Worm (Caenorhabditis elegans) whole organism, late embryonic: ENCODE data around the gene srh-184.

Experiments
- ama-1 ChIP-seq: fragments of 150-350 bp; optimal IDR thresholded peaks from 2 replicates; lab custom pipeline; 2014
- ceh-22 ChIP-seq: sonication (generic microtip); optimal IDR thresholded peaks from 2 replicates; lab custom pipeline; 2017; ENCODE audit warnings: missing biosample characterization, missing genetic modification characterization
- ceh-9 ChIP-seq: sonication (generic microtip); optimal IDR thresholded peaks from 2 replicates; lab custom pipeline; 2016; ENCODE audit warnings: mild to moderate bottlenecking, missing genetic modification characterization, inconsistent platforms, missing compliant biosample characterization
- elt-2 ChIP-seq: sonication (generic microtip); optimal IDR thresholded peaks from 2 replicates; lab custom pipeline; 2016; ENCODE audit warnings: missing genetic modification reagents, missing genetic modification characterization, missing compliant biosample characterization
- hlh-30 ChIP-seq: sonication (generic microtip); optimal IDR thresholded peaks from 2 replicates; lab custom pipeline; 2017; ENCODE audit warnings: antibody characterized with exemption, missing genetic modification characterization, missing compliant biosample characterization; ENCODE audit not compliant: insufficient read depth
- madf-2 ChIP-seq: sonication (generic microtip); optimal IDR thresholded peaks from 2 replicates; lab custom pipeline; 2017; ENCODE audit warnings: missing genetic modification characterization, missing compliant biosample characterization
- pha-4 ChIP-seq: fragments of 150-350 bp; optimal IDR thresholded peaks from 2 replicates; lab custom pipeline; 2018; ENCODE audit warnings: missing biosample characterization, missing genetic modification reagents, missing genetic modification characterization
- sdc-2 ChIP-seq: sonication (generic microtip); optimal IDR thresholded peaks from 2 replicates; lab custom pipeline; 2016; ENCODE audit warnings: missing genotype, missing genetic modification characterization, missing compliant biosample characterization
- tbx-2 ChIP-seq: sonication (generic microtip); optimal IDR thresholded peaks from 2 replicates; lab custom pipeline; 2016; ENCODE audit warnings: missing genetic modification characterization, missing compliant biosample characterization

DNA sequence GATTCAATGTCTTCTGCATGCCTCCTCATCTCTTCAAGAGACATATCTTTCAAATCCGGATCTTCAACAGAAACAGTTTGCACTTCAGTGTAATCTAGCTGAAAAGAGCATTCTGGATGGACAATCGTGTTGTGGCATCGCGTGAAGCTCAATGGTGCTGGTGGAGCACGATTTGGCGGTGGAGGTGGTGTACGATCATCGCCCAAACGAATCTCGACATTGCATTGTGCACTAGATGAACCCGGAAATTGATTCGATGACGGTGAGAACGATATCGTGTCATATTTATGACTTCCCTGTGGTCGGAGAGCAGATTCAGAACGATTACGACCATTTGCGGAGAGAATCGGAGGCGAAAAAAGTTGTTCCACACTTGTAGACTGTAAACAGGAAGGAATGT, 24.8 kb downstream of the srh-184 start:
- no peak for TF ChIP-seq sdc-2
- TF ChIP-seq pha-4 (tag; lab: Kevin White, UChicago): no peak
- no peak for TF ChIP-seq ama-1 (lab: Kevin White, UChicago)
- TF ChIP-seq hlh-30: no peak
- no peak for TF ChIP-seq ceh-9 (tag; lab: Kevin White, UChicago)
- TF ChIP-seq elt-2 (tag; lab: Kevin White, UChicago): no peak
- TF ChIP-seq tbx-2 (tag; lab: Kevin White, UChicago): no peak
- no peak for TF ChIP-seq madf-2 (tag; lab: Kevin White, UChicago)
- TF ChIP-seq ceh-22 (tag; lab: Kevin White, UChicago): no peak
